Fruit fly (Drosophila melanogaster): ENCODE results near the gene CG18599.

CG18599 gene

dm6 chr3R:18242089-18242955 is 25.3 kb upstream of the CG18599 start, which contains the start of the genes CG7156 and 14-3-3epsilon (continued):
- TF ChIP-seq Antp (GFP tag; optimal IDR thresholded peaks at IDR 0.05) (peak; percentile 2), ems (GFP tag; optimal IDR thresholded peaks at IDR 0.05) (no peak), E2f2 (GFP tag; IDR thresholded peaks at IDR 0.05) (peak; percentile 48), B-H2 (GFP tag; optimal IDR thresholded peaks at IDR 0.05) (no peak), CrebB (tag; optimal IDR thresholded peaks at IDR 0.05) (no peak), TFAM (GFP tag; optimal IDR thresholded peaks at IDR 0.05) (no peak), hkb (optimal IDR thresholded peaks at IDR 0.05) (peak; percentile 77), hkb (GFP tag; IDR thresholded peaks at IDR 0.05) (peak; percentile 61), peb (GFP tag; IDR thresholded peaks at IDR 0.05) (no peak), ewg (GFP tag; optimal IDR thresholded peaks at IDR 0.05) (peak; percentile 100), odd (GFP tag; optimal IDR thresholded peaks at IDR 0.05) (peak; percentile 26), Scr (GFP tag; IDR thresholded peaks at IDR 0.05; ENCODE audit: partially characterized antibody) (peak; percentile 74), bbx (GFP tag; IDR thresholded peaks at IDR 0.05; ENCODE audit: partially characterized antibody) (peak; percentile 49), CG11456 (GFP tag; IDR thresholded peaks at IDR 0.05) (no peak; the same call in 2 of the 3 replicates), CG8388 (GFP tag; optimal IDR thresholded peaks at IDR 0.05) (peak; percentile 49), CG3995 (GFP tag; optimal IDR thresholded peaks at IDR 0.05) (no peak), slbo (GFP tag; IDR thresholded peaks at IDR 0.05) (peak; percentile 65), fd102C (GFP tag; optimal IDR thresholded peaks at IDR 0.05) (no peak), CG4854 (GFP tag; optimal IDR thresholded peaks at IDR 0.05) (no peak), ci (GFP tag; IDR thresholded peaks at IDR 0.05) (peak; percentile 72), Oli (tag; optimal IDR thresholded peaks at IDR 0.05) (peak; percentile 8), vfl (GFP tag; optimal IDR thresholded peaks at IDR 0.05) (no peak), CG15696 (tag; optimal IDR thresholded peaks at IDR 0.05) (peak; percentile 2), bcd (GFP tag; optimal IDR thresholded peaks at IDR 0.05) (peak; percentile 20), CG10431 (GFP tag; optimal IDR thresholded peaks at IDR 0.05) (no peak), disco-r (GFP tag; optimal IDR thresholded peaks at IDR 0.05) (no peak), Mes4 (GFP tag; optimal IDR thresholded peaks at IDR 0.05) (peak; percentile 14), exex (tag; optimal IDR thresholded peaks at IDR 0.05) (no peak), fru (optimal IDR thresholded peaks at IDR 0.05) (no peak), BEAF-32 (GFP tag; optimal IDR thresholded peaks at IDR 0.05) (peak; percentile 92), fd3F (GFP tag; optimal IDR thresholded peaks at IDR 0.05) (peak; percentile 41), CG1529 (GFP tag; optimal IDR thresholded peaks at IDR 0.05) (no peak), CG9437 (GFP tag; optimal IDR thresholded peaks at IDR 0.05) (peak; percentile 8), CG17385 (GFP tag; optimal IDR thresholded peaks at IDR 0.05) (peak; percentile 51), dm (GFP tag; optimal IDR thresholded peaks at IDR 0.05) (peak; percentile 49), CG18619 (GFP tag; optimal IDR thresholded peaks at IDR 0.05) (peak; percentile 29), HLHmδ (GFP tag; optimal IDR thresholded peaks at IDR 0.05) (peak; percentile 44), crp (GFP tag; optimal IDR thresholded peaks at IDR 0.05) (peak in 1 of 2 experiments; percentile 4), CG12219 (GFP tag; optimal IDR thresholded peaks at IDR 0.05) (peak; percentile 37), CG11560 (tag; IDR thresholded peaks at IDR 0.05) (peak; percentile 50; the same call in 1 of the 3 replicates), CoRest (tag; optimal IDR thresholded peaks at IDR 0.05) (peak; percentile 66), corto (GFP tag; optimal IDR thresholded peaks at IDR 0.05) (no peak), sr (GFP tag; IDR thresholded peaks at IDR 0.05) (no peak), CG9932 (GFP tag; IDR thresholded peaks at IDR 0.05) (0 out of 2 replicates have a peak, but pooled peaks have one; percentile 3), jigr1 (GFP tag; IDR thresholded peaks at IDR 0.05) (no peak; the same call in 2 of the 3 replicates), pfk (GFP tag; optimal IDR thresholded peaks at IDR 0.05) (peak; percentile 7), CG8281 (tag; optimal IDR thresholded peaks at IDR 0.05) (no peak), Sry-δ (GFP tag; optimal IDR thresholded peaks at IDR 0.05) (peak; percentile 72), scrt (GFP tag; optimal IDR thresholded peaks at IDR 0.05) (peak; percentile 10)

All from whole organism, embryonic.